Worm (Caenorhabditis elegans) whole organism, L1 larva: ENCODE data around the gene C33A12.19.

Experiments
- C34B4.2 ChIP-seq: sonication (generic microtip); optimal IDR thresholded peaks from 2 replicates; lab custom pipeline; 2017; ENCODE audit warnings: mild to moderate bottlenecking, missing genetic modification characterization, missing compliant biosample characterization
- F16B12.6 ChIP-seq: fragments of 150-350 bp; optimal IDR thresholded peaks from 2 replicates; lab custom pipeline; 2014; ENCODE audit warnings: missing biosample characterization, missing genetic modification characterization
- Y116A8C.19 ChIP-seq: sonication (generic microtip); optimal IDR thresholded peaks from 2 replicates; lab custom pipeline; 2016; ENCODE audit warnings: missing compliant biosample characterization, missing genetic modification characterization, borderline replicate concordance
- aha-1 ChIP-seq: fragments of 150-350 bp; optimal IDR thresholded peaks from 2 replicates; lab custom pipeline; 2014; ENCODE audit warnings: missing biosample characterization, missing genetic modification characterization
- alr-1 ChIP-seq: fragments of 200-800 bp; sonication (Bioruptor generic); optimal IDR thresholded peaks from 2 replicates; lab custom pipeline; 2018; ENCODE audit warnings: borderline replicate concordance, mild to moderate bottlenecking, missing genetic modification characterization, missing compliant biosample characterization
- ama-1 ChIP-seq: fragments of 150-350 bp; optimal IDR thresholded peaks from 2 replicates; lab custom pipeline; 2014
- blmp-1 ChIP-seq: fragments of 150-350 bp; optimal IDR thresholded peaks from 2 replicates; lab custom pipeline; 2014; ENCODE audit warnings: missing biosample characterization, missing genetic modification characterization
- ceh-88 ChIP-seq: fragments of 200-800 bp; sonication (Bioruptor generic); IDR thresholded peaks from 2 replicates; pipeline ENCODE4 v1.3.6; 2022; ENCODE audit warnings: missing genetic modification characterization, missing compliant biosample characterization
- ces-1 ChIP-seq: fragments of 150-350 bp; optimal IDR thresholded peaks from 2 replicates; lab custom pipeline; 2014; ENCODE audit warnings: missing biosample characterization, missing genetic modification reagents, missing genetic modification characterization
- dpl-1 ChIP-seq, 3 experiments: fragments of 150-350 bp in 2 of 3; sonication (generic microtip) in 1 of 3; optimal IDR thresholded peaks; 2 replicates each; lab custom pipeline; 2014 to 2017; ENCODE audit warnings: missing biosample characterization in 3 of 3, missing genetic modification characterization in 3 of 3, missing genetic modification reagents in 3 of 3
- dsc-1 ChIP-seq: sonication (generic microtip); optimal IDR thresholded peaks from 2 replicates; lab custom pipeline; 2016; ENCODE audit warnings: mild to moderate bottlenecking, missing genetic modification characterization, missing compliant biosample characterization
- efl-1 ChIP-seq, 4 experiments: fragments of 150-350 bp; optimal IDR thresholded peaks in 3 of 4; peaks in 1 of 4; 1 replicate in 1 of 4; 2 replicates in 3 of 4; lab custom pipeline; 2014; ENCODE audit warnings: missing biosample characterization in 2 of 4, missing genetic modification characterization in 2 of 4, missing genetic modification reagents in 2 of 4
- egl-13 ChIP-seq: sonication (generic microtip); optimal IDR thresholded peaks from 2 replicates; lab custom pipeline; 2016; ENCODE audit warnings: missing genotype, missing genetic modification reagents, missing genetic modification characterization, missing compliant biosample characterization
- elt-2 ChIP-seq: sonication (generic microtip); optimal IDR thresholded peaks from 2 replicates; lab custom pipeline; 2016; ENCODE audit warnings: missing genetic modification characterization, mild to moderate bottlenecking, inconsistent platforms, missing compliant biosample characterization, missing genetic modification reagents
- ets-5 ChIP-seq: fragments of 200-800 bp; sonication (Bioruptor generic); IDR thresholded peaks from 2 replicates; pipeline ENCODE4 v1.3.6; 2022; ENCODE audit warnings: missing genetic modification characterization, missing compliant biosample characterization
- fkh-10 ChIP-seq: sonication (generic microtip); optimal IDR thresholded peaks from 2 replicates; lab custom pipeline; 2017; ENCODE audit warnings: missing biosample characterization, missing genetic modification reagents, missing genetic modification characterization
- fkh-4 ChIP-seq: sonication (generic microtip); optimal IDR thresholded peaks from 2 replicates; lab custom pipeline; 2016; ENCODE audit warnings: missing compliant biosample characterization, missing genetic modification characterization, borderline replicate concordance
- fos-1 ChIP-seq: fragments of 150-350 bp; optimal IDR thresholded peaks from 2 replicates; lab custom pipeline; 2014; ENCODE audit warnings: missing biosample characterization, missing genetic modification characterization
- grh-1 ChIP-seq: fragments of 200-800 bp; sonication (Bioruptor generic); IDR thresholded peaks from 2 replicates; pipeline ENCODE4 v1.3.6; 2022; ENCODE audit warnings: missing genetic modification reagents, missing genetic modification characterization, missing compliant biosample characterization
- hpl-2 ChIP-seq: fragments of 150-350 bp; optimal IDR thresholded peaks from 2 replicates; lab custom pipeline; 2014; ENCODE audit warnings: missing biosample characterization, missing genetic modification reagents, missing genetic modification characterization
- irx-1 ChIP-seq: sonication (generic microtip); optimal IDR thresholded peaks from 2 replicates; lab custom pipeline; 2016; ENCODE audit warnings: missing genetic modification characterization, missing compliant biosample characterization
- lin-35 ChIP-seq, 2 experiments: fragments of 150-350 bp; optimal IDR thresholded peaks; 2 replicates each; lab custom pipeline; 2014; ENCODE audit warnings: missing biosample characterization in 2 of 2, missing genetic modification characterization in 2 of 2, missing genetic modification reagents in 2 of 2
- lsy-2 ChIP-seq, 2 experiments: fragments of 150-350 bp; optimal IDR thresholded peaks; 2 replicates each; lab custom pipeline; 2014; ENCODE audit warnings: missing biosample characterization in 2 of 2, missing genetic modification characterization in 2 of 2
- mab-9 ChIP-seq: fragments of 200-800 bp; sonication (Bioruptor generic); IDR thresholded peaks from 2 replicates; pipeline ENCODE4 v1.3.6; 2022; ENCODE audit warnings: missing genetic modification reagents, missing genetic modification characterization, missing compliant biosample characterization
- mdl-1 ChIP-seq, 2 experiments: fragments of 150-350 bp; optimal IDR thresholded peaks; 2 replicates each; lab custom pipeline; 2014 to 2017; ENCODE audit warnings: missing biosample characterization in 2 of 2, missing genetic modification characterization in 2 of 2, inconsistent platforms in 1 of 2
- mef-2 ChIP-seq: fragments of 150-350 bp; optimal IDR thresholded peaks from 2 replicates; lab custom pipeline; 2014; ENCODE audit warnings: missing biosample characterization, missing genetic modification characterization
- mep-1 ChIP-seq: fragments of 150-350 bp; optimal IDR thresholded peaks from 2 replicates; lab custom pipeline; 2014; ENCODE audit warnings: missing biosample characterization, missing genetic modification characterization
- nhr-11 ChIP-seq: fragments of 150-350 bp; optimal IDR thresholded peaks from 2 replicates; lab custom pipeline; 2014; ENCODE audit warnings: missing biosample characterization, missing genetic modification characterization
- nhr-12 ChIP-seq: sonication (generic microtip); optimal IDR thresholded peaks from 2 replicates; lab custom pipeline; 2017; ENCODE audit warnings: missing biosample characterization, missing genetic modification characterization
- nhr-19 ChIP-seq: fragments of 200-800 bp; sonication (Bioruptor generic); conservative IDR thresholded peaks from 2 replicates; pipeline ENCODE4 v1.3.6; 2022; ENCODE audit warnings: missing genetic modification characterization, missing compliant biosample characterization
- nhr-20 ChIP-seq: sonication (generic microtip); optimal IDR thresholded peaks from 2 replicates; lab custom pipeline; 2016; ENCODE audit warnings: mild to moderate bottlenecking, missing genetic modification characterization, missing compliant biosample characterization
- nhr-71 ChIP-seq: sonication (generic microtip); optimal IDR thresholded peaks from 2 replicates; lab custom pipeline; 2016; ENCODE audit warnings: mild to moderate bottlenecking, missing genetic modification characterization, moderate library complexity, missing compliant biosample characterization
- nhr-84 ChIP-seq: sonication (generic microtip); optimal IDR thresholded peaks from 2 replicates; lab custom pipeline; 2017; ENCODE audit warnings: missing biosample characterization, missing genetic modification characterization
- nhr-85 ChIP-seq: sonication (generic microtip); peaks from one replicate; lab custom pipeline; 2016; ENCODE audit warnings: missing genetic modification characterization, inconsistent platforms, missing compliant biosample characterization
- rnt-1 ChIP-seq: sonication (generic microtip); optimal IDR thresholded peaks from 2 replicates; lab custom pipeline; 2016; ENCODE audit warnings: mild to moderate bottlenecking, missing genetic modification characterization, moderate library complexity, missing compliant biosample characterization
- skn-1 ChIP-seq: fragments of 150-350 bp; optimal IDR thresholded peaks from 2 replicates; lab custom pipeline; 2014; ENCODE audit warnings: missing biosample characterization, missing genetic modification characterization
- snpc-4 ChIP-seq: fragments of 150-350 bp; optimal IDR thresholded peaks from 2 replicates; lab custom pipeline; 2014; ENCODE audit warnings: missing biosample characterization, missing genetic modification characterization
- sox-4 ChIP-seq: sonication (generic microtip); optimal IDR thresholded peaks from 2 replicates; lab custom pipeline; 2016; ENCODE audit warnings: missing genetic modification characterization, missing compliant biosample characterization
- tbx-2 ChIP-seq: sonication (generic microtip); optimal IDR thresholded peaks from 2 replicates; lab custom pipeline; 2016; ENCODE audit warnings: missing genetic modification characterization, missing compliant biosample characterization
- tlp-1 ChIP-seq: fragments of 150-350 bp; optimal IDR thresholded peaks from 2 replicates; lab custom pipeline; 2014; ENCODE audit warnings: missing biosample characterization, missing genetic modification characterization
- unc-62 ChIP-seq: fragments of 150-350 bp; optimal IDR thresholded peaks from 2 replicates; lab custom pipeline; 2014; ENCODE audit warnings: missing biosample characterization, missing genetic modification reagents, missing genetic modification characterization
- unc-86 ChIP-seq: sonication (generic microtip); optimal IDR thresholded peaks from 2 replicates; lab custom pipeline; 2016; ENCODE audit warnings: missing genetic modification characterization, missing compliant biosample characterization
- zag-1 ChIP-seq: fragments of 150-350 bp; optimal IDR thresholded peaks from 2 replicates; lab custom pipeline; 2014; ENCODE audit warnings: missing biosample characterization, missing genetic modification characterization
- zip-4 ChIP-seq: fragments of 200-800 bp; sonication (Bioruptor generic); optimal IDR thresholded peaks from 2 replicates; lab custom pipeline; 2018; ENCODE audit warnings: mild to moderate bottlenecking, missing genetic modification characterization, moderate library complexity, missing compliant biosample characterization
- ztf-11 ChIP-seq, 2 experiments: sonication (generic microtip); optimal IDR thresholded peaks; 2 replicates each; lab custom pipeline; 2016 to 2017; ENCODE audit warnings: missing genetic modification characterization in 2 of 2, missing biosample characterization in 1 of 2, missing compliant biosample characterization in 1 of 2
- ztf-4 ChIP-seq: fragments of 150-350 bp; optimal IDR thresholded peaks from 2 replicates; lab custom pipeline; 2014; ENCODE audit warnings: missing biosample characterization, missing genetic modification characterization

Gene C33A12.19

DNA sequence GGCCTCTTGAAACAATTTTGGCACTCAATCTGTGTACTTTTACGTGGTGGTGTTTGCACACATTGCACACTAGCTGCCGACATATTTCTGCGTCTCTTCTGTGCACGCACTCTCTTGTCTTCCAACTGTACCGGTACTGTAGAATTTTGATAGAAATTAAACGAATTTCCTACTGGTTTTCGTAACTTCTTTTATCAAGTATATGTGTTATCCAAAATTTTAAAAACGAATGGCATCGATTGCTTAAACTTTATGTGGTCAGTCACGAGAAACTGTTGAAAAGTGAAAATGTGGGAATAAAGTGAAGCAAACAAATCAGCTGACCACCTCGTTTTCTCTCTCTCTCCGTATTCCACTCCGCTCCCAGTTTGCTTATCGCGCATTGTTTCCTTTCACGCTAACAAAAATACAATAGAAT is 3.4 kb upstream of the C33A12.19 start (continued):
- peak in 1 of 2 experiments; percentile 72 for TF ChIP-seq mdl-1 (tag; optimal IDR thresholded peaks at IDR 0.05; lab: Kevin White, UChicago)
- no peak for TF ChIP-seq Y116A8C.19 (tag; lab: Kevin White, UChicago)
- no peak for TF ChIP-seq mef-2 (tag; lab: Kevin White, UChicago)
- no peak for TF ChIP-seq aha-1 (tag; lab: Kevin White, UChicago)
- TF ChIP-seq nhr-19 (GFP tag; lab: Robert Waterston, UW): no peak
- peak; percentile 49 to 59 for TF ChIP-seq efl-1 (optimal IDR thresholded peaks at IDR 0.05; lab: Kevin White, UChicago)
- TF ChIP-seq efl-1 (GFP tag; optimal IDR thresholded peaks at IDR 0.05 in 1 of 2; lab: Kevin White, UChicago): peak; percentile 51 to 95
- TF ChIP-seq egl-13 (tag; lab: Kevin White, UChicago): no peak
- no peak for TF ChIP-seq fos-1 (tag; lab: Kevin White, UChicago)
- TF ChIP-seq ets-5 (GFP tag; lab: Robert Waterston, UW): no peak
- peak; percentile 15 for TF ChIP-seq tbx-2 (tag; lab: Kevin White, UChicago)
- no peak for TF ChIP-seq fkh-10
- TF ChIP-seq dpl-1 (GFP tag; optimal IDR thresholded peaks at IDR 0.05; lab: Kevin White, UChicago): peak in 2 of 3 experiments; percentile 33 to 37
- no peak for TF ChIP-seq nhr-84 (tag; lab: Kevin White, UChicago)
- no peak for TF ChIP-seq irx-1
- TF ChIP-seq nhr-11 (tag; lab: Kevin White, UChicago): no peak
- peak; percentile 33 for TF ChIP-seq rnt-1 (tag; lab: Kevin White, UChicago)
- peak; percentile 72 for TF ChIP-seq mep-1 (tag; lab: Kevin White, UChicago)
- no peak for TF ChIP-seq ces-1
- TF ChIP-seq lin-35 (GFP tag; optimal IDR thresholded peaks at IDR 0.05; lab: Kevin White, UChicago): peak; percentile 33 to 71
- TF ChIP-seq nhr-12: no peak
- TF ChIP-seq F16B12.6: peak; percentile 82
- TF ChIP-seq zag-1 (tag; lab: Kevin White, UChicago): no peak
- no peak for TF ChIP-seq mab-9 (GFP tag; lab: Robert Waterston, UW)
- TF ChIP-seq nhr-85 (tag; lab: Kevin White, UChicago): peak; percentile 79
- TF ChIP-seq sox-4 (tag; lab: Kevin White, UChicago): no peak
- no peak for TF ChIP-seq C34B4.2 (tag; lab: Kevin White, UChicago)
- TF ChIP-seq elt-2 (tag; lab: Kevin White, UChicago): peak; percentile 77
- TF ChIP-seq hpl-2: no peak
- TF ChIP-seq grh-1 (GFP tag; lab: Robert Waterston, UW): peak; percentile 41; the same call in 1 of the 2 replicates
- TF ChIP-seq skn-1 (tag; lab: Kevin White, UChicago): no peak
- TF ChIP-seq nhr-20 (tag; lab: Kevin White, UChicago): peak; percentile 77
- TF ChIP-seq, all 84 proteins: peak for 29

- TF ChIP-seq efl-1 (optimal IDR thresholded peaks at IDR 0.05; lab: Kevin White, UChicago) (no peak), efl-1 (GFP tag; optimal IDR thresholded peaks at IDR 0.05 in 1 of 2; lab: Kevin White, UChicago) (no peak), nhr-71 (peak; percentile 11), fkh-4 (tag; lab: Kevin White, UChicago) (no peak), alr-1 (tag; lab: Kevin White, UChicago) (no peak), rnt-1 (tag; lab: Kevin White, UChicago) (no peak), elt-2 (tag; lab: Kevin White, UChicago) (peak; percentile 47), nhr-85 (tag; lab: Kevin White, UChicago) (peak; percentile 44), lsy-2 (tag; optimal IDR thresholded peaks at IDR 0.05; lab: Kevin White, UChicago) (no peak), blmp-1 (no peak), ceh-88 (GFP tag; lab: Robert Waterston, UW) (no peak), unc-86 (no peak), snpc-4 (tag; lab: Kevin White, UChicago) (no peak), tlp-1 (tag; lab: Kevin White, UChicago) (no peak), zip-4 (GFP tag; lab: Kevin White, UChicago) (no peak), irx-1 (no peak), ama-1 (lab: Kevin White, UChicago) (no peak), unc-62 (GFP tag; lab: Kevin White, UChicago) (no peak), grh-1 (GFP tag; lab: Robert Waterston, UW) (no peak), nhr-11 (tag; lab: Kevin White, UChicago) (no peak), skn-1 (tag; lab: Kevin White, UChicago) (peak; percentile 54), ztf-4 (tag; lab: Kevin White, UChicago) (no peak), ztf-11 (tag; optimal IDR thresholded peaks at IDR 0.05; lab: Kevin White, UChicago) (no peak), dsc-1 (tag; lab: Kevin White, UChicago) (no peak)
These were observed 2.7 kb upstream of the C33A12.19 start for ce11 chrIV:9514132-9514531.
